Fruit fly (Drosophila melanogaster): ENCODE data around the gene ssp6.
A peak's percentile ranks its signal among the peaks of the same experiment; 100 is the strongest.

The ssp6 gene

dm6 chr3L:6050230-6050807 lies 26.2 kb upstream of the ssp6 start, which contains the start of gene Jon65Aiii:
Gene Jon65Aiii (plus strand): TSS chr3L:6050757.
- TF ChIP-seq Crg-1 (GFP tag; optimal IDR thresholded peaks at IDR 0.05): no peak
- peak; percentile 57 for TF ChIP-seq cic (GFP tag; optimal IDR thresholded peaks at IDR 0.05)

dm6 chr3L:6052021-6052420 lies 24.5 kb upstream of the ssp6 start, which contains the start of gene Jon65Aii:
Gene Jon65Aii (plus strand): TSS chr3L:6052321.
- TF ChIP-seq kay (GFP tag; ENCODE audit: borderline replicate concordance) (peak; percentile 8), bab1 (GFP tag; optimal IDR thresholded peaks at IDR 0.05) (no peak)

- TF ChIP-seq CG7045 (GFP tag; optimal IDR thresholded peaks at IDR 0.05) (no peak), CG12768 (GFP tag; optimal IDR thresholded peaks at IDR 0.05) (no peak), CG5204 (GFP tag; optimal IDR thresholded peaks at IDR 0.05) (no peak), pad (GFP tag; optimal IDR thresholded peaks at IDR 0.05) (no peak), cic (GFP tag; optimal IDR thresholded peaks at IDR 0.05) (no peak), Hr96 (GFP tag; optimal IDR thresholded peaks at IDR 0.05) (no peak), Mnt (GFP tag; optimal IDR thresholded peaks at IDR 0.05) (no peak), CG14711 (tag; optimal IDR thresholded peaks at IDR 0.05) (no peak), bab1 (GFP tag; optimal IDR thresholded peaks at IDR 0.05) (no peak), CG33017 (tag; optimal IDR thresholded peaks at IDR 0.05) (no peak), CG11617 (GFP tag; optimal IDR thresholded peaks at IDR 0.05) (no peak), kay (GFP tag; ENCODE audit: borderline replicate concordance) (no peak), Clk (GFP tag; optimal IDR thresholded peaks at IDR 0.05) (no peak), cnc (optimal IDR thresholded peaks at IDR 0.05) (no peak), Crg-1 (GFP tag; optimal IDR thresholded peaks at IDR 0.05) (no peak), CG1620 (GFP tag; optimal IDR thresholded peaks at IDR 0.05) (no peak)
These were observed 22.2 kb upstream of the ssp6 start, which contains the start of gene Jon65Ai for dm6 chr3L:6054343-6054742. Gene Jon65Ai (minus strand): TSS chr3L:6054443.

- TF ChIP-seq Hr96 (GFP tag; optimal IDR thresholded peaks at IDR 0.05) (peak; percentile 11), ovo (GFP tag; optimal IDR thresholded peaks at IDR 0.05) (peak; percentile 3), CG11617 (GFP tag; optimal IDR thresholded peaks at IDR 0.05) (no peak), bab1 (GFP tag; optimal IDR thresholded peaks at IDR 0.05) (peak; percentile 19), CG14711 (tag; optimal IDR thresholded peaks at IDR 0.05) (no peak), Mnt (GFP tag; optimal IDR thresholded peaks at IDR 0.05) (no peak)
These were observed 21.7 kb upstream of the ssp6 start, which contains the start of gene tant for dm6 chr3L:6054803-6055202. Gene tant (plus strand): TSS chr3L:6055136.

dm6 chr3L:6059062-6059708 lies 17.3 kb upstream of the ssp6 start, which contains the start of gene CG6592:
Gene CG6592 (plus strand): TSS chr3L:6059658.
- TF ChIP-seq CG33017 (tag; optimal IDR thresholded peaks at IDR 0.05) (no peak), Hr96 (GFP tag; optimal IDR thresholded peaks at IDR 0.05) (no peak), Clk (GFP tag; optimal IDR thresholded peaks at IDR 0.05) (no peak), CG7045 (GFP tag; optimal IDR thresholded peaks at IDR 0.05) (no peak), pad (GFP tag; optimal IDR thresholded peaks at IDR 0.05) (no peak), Crg-1 (GFP tag; optimal IDR thresholded peaks at IDR 0.05) (no peak), cic (GFP tag; optimal IDR thresholded peaks at IDR 0.05) (no peak), kay (GFP tag; ENCODE audit: borderline replicate concordance) (no peak), ovo (GFP tag; optimal IDR thresholded peaks at IDR 0.05) (no peak), toe (GFP tag; optimal IDR thresholded peaks at IDR 0.05) (no peak), CG11617 (GFP tag; optimal IDR thresholded peaks at IDR 0.05) (no peak), CG5204 (GFP tag; optimal IDR thresholded peaks at IDR 0.05) (no peak), bab1 (GFP tag; optimal IDR thresholded peaks at IDR 0.05) (no peak), tj (GFP tag; optimal IDR thresholded peaks at IDR 0.05) (no peak), cnc (optimal IDR thresholded peaks at IDR 0.05) (no peak), CG1620 (GFP tag; optimal IDR thresholded peaks at IDR 0.05) (no peak), CG12768 (GFP tag; optimal IDR thresholded peaks at IDR 0.05) (no peak), Mnt (GFP tag; optimal IDR thresholded peaks at IDR 0.05) (no peak), CG14711 (tag; optimal IDR thresholded peaks at IDR 0.05) (no peak), CG7101 (tag; optimal IDR thresholded peaks at IDR 0.05) (no peak)

- TF ChIP-seq CG1620 (GFP tag; optimal IDR thresholded peaks at IDR 0.05) (no peak), kay (GFP tag; ENCODE audit: borderline replicate concordance) (peak; percentile 76), CG12768 (GFP tag; optimal IDR thresholded peaks at IDR 0.05) (peak; percentile 13), cic (GFP tag; optimal IDR thresholded peaks at IDR 0.05) (peak; percentile 82), tj (GFP tag; optimal IDR thresholded peaks at IDR 0.05) (no peak)
These were observed 13.5 kb upstream of the ssp6 start, which contains the start of gene CG10472 for dm6 chr3L:6062860-6063607. Gene CG10472 (minus strand): TSS chr3L:6062910.
